Worm (Caenorhabditis elegans): ENCODE results near the gene hlh-15.

The hlh-15 gene

DNA sequence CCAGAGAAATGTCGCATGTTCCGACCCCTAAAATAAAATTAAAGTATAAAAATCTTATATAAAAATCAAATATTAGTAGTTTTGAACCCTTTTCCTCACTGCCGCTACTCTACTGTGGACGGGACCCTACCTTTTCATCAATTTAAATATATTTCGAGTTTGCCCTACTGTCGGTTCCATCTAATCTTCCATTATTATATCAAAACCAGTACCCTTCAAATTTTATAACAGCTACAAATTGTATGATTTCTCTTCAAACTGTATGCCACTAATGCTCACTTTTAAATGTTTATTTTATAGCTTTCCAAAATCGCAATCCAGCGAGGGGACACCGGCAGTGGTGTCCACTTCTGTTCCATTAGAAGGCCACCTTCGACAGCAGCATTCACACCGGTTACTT, 18.2 kb downstream of the hlh-15 start, which contains the start of gene C43H6.6:
Gene C43H6.6, plus strand, starts transcription at position 301 of the 400 bp plus-strand sequence.
- no peak for TF ChIP-seq peb-1 (tag; optimal IDR thresholded peaks at IDR 0.05)
- no peak for TF ChIP-seq alr-1 (tag; optimal IDR thresholded peaks at IDR 0.05)
- no peak for TF ChIP-seq F13H6.1 (tag; optimal IDR thresholded peaks at IDR 0.05)
- no peak for TF ChIP-seq elt-3 (tag; optimal IDR thresholded peaks at IDR 0.05)

DNA sequence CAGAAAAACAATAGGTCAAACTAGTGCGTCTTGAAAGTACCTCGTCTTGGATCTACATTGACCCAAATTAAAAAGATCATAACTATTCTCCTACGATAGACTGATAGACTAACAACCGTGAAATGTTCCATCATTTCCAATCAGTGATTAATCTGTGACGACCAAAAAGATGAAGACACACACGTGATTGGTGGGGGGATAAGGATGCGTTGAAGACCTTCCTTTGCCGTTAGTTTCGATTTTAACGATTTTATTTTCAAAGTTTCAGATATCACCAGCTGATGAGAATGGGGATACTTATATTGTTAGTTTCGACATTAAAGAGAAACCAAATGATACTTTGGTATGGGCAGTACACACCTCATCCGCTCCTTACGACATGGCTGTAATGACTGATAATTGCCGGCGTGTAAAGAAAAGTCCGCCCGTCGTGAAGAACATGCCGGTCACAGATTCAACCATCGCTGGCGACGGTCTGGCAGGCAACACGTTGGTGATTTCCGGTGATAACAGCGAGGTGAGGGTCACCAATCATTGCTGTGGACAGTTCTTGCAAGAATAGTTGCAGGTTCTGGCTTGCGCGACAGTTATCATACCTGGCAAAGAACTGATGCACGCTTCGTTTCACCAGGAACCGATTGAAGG, 26.1 kb downstream of the hlh-15 start:
- peak; percentile 51 for TF ChIP-seq sma-9 (GFP tag; optimal IDR thresholded peaks at IDR 0.05)
- TF ChIP-seq sma-9 (tag; optimal IDR thresholded peaks at IDR 0.05): no peak
- peak; percentile 8 for TF ChIP-seq sma-3 (GFP tag; optimal IDR thresholded peaks at IDR 0.05)
- TF ChIP-seq lsy-2 (tag; optimal IDR thresholded peaks at IDR 0.05): no peak

ce11 chrX:2385453-2385852, 27.7 kb downstream of the hlh-15 start, which contains the start of gene F47G3.1:
Gene F47G3.1 (plus strand): TSS chrX:2385753.
- TF ChIP-seq unc-39 (tag; optimal IDR thresholded peaks at IDR 0.05) (no peak), gmeb-1 (tag; optimal IDR thresholded peaks at IDR 0.05) (no peak), ceh-16 (tag; optimal IDR thresholded peaks at IDR 0.05) (no peak), ceh-82 (tag; optimal IDR thresholded peaks at IDR 0.05) (no peak), nhr-237 (tag; optimal IDR thresholded peaks at IDR 0.05) (no peak), aly-2 (tag; optimal IDR thresholded peaks at IDR 0.05) (no peak), peb-1 (tag; optimal IDR thresholded peaks at IDR 0.05) (no peak), nhr-11 (tag; optimal IDR thresholded peaks at IDR 0.05) (no peak), mbf-1 (tag; optimal IDR thresholded peaks at IDR 0.05) (no peak), sem-4 (tag; optimal IDR thresholded peaks at IDR 0.05) (no peak), ZK546.5 (tag; optimal IDR thresholded peaks at IDR 0.05) (no peak), elt-1 (tag; optimal IDR thresholded peaks at IDR 0.05) (no peak), nhr-21 (tag; optimal IDR thresholded peaks at IDR 0.05) (no peak), ztf-11 (tag; optimal IDR thresholded peaks at IDR 0.05) (no peak), fos-1 (tag; optimal IDR thresholded peaks at IDR 0.05) (no peak), nhr-12 (tag; optimal IDR thresholded peaks at IDR 0.05) (no peak)

ce11 chrX:2382227-2382626, 30.9 kb downstream of the hlh-15 start:
- TF ChIP-seq nhr-25 (tag; optimal IDR thresholded peaks at IDR 0.05) (peak; percentile 50), nhr-23 (tag; optimal IDR thresholded peaks at IDR 0.05) (no peak), dmd-4 (tag; optimal IDR thresholded peaks at IDR 0.05) (no peak), sem-4 (tag; optimal IDR thresholded peaks at IDR 0.05) (peak; percentile 35), ceh-16 (tag; optimal IDR thresholded peaks at IDR 0.05) (peak; percentile 29), lin-11 (tag; optimal IDR thresholded peaks at IDR 0.05) (peak; percentile 17), ztf-11 (tag; optimal IDR thresholded peaks at IDR 0.05) (no peak), gmeb-1 (tag; optimal IDR thresholded peaks at IDR 0.05) (peak; percentile 56), unc-55 (GFP tag; optimal IDR thresholded peaks at IDR 0.05) (peak; percentile 71), nhr-11 (tag; optimal IDR thresholded peaks at IDR 0.05) (no peak), C34F6.9 (tag; optimal IDR thresholded peaks at IDR 0.05) (peak; percentile 57), lin-39 (tag; optimal IDR thresholded peaks at IDR 0.05) (no peak), ztf-1 (GFP tag; conservative IDR thresholded peaks at IDR 0.05) (no peak), R02D3.7 (tag; optimal IDR thresholded peaks at IDR 0.05) (no peak), egl-27 (tag; optimal IDR thresholded peaks at IDR 0.05) (no peak), ceh-82 (tag; optimal IDR thresholded peaks at IDR 0.05) (no peak), ztf-4 (tag; optimal IDR thresholded peaks at IDR 0.05) (peak; percentile 6), nhr-6 (tag; optimal IDR thresholded peaks at IDR 0.05) (no peak), snpc-4 (tag; optimal IDR thresholded peaks at IDR 0.05) (no peak), elt-3 (tag; optimal IDR thresholded peaks at IDR 0.05) (no peak), nhr-77 (tag; optimal IDR thresholded peaks at IDR 0.05) (no peak), unc-39 (tag; optimal IDR thresholded peaks at IDR 0.05) (no peak), lin-13 (GFP tag; optimal IDR thresholded peaks at IDR 0.05) (peak; percentile 24), peb-1 (tag; optimal IDR thresholded peaks at IDR 0.05) (no peak), nhr-10 (tag; optimal IDR thresholded peaks at IDR 0.05) (no peak), Y55F3AM.14 (GFP tag; optimal IDR thresholded peaks at IDR 0.05) (no peak), sma-3 (GFP tag; optimal IDR thresholded peaks at IDR 0.05) (peak; percentile 75), F13H6.1 (tag; optimal IDR thresholded peaks at IDR 0.05) (peak; percentile 59), mbf-1 (tag; optimal IDR thresholded peaks at IDR 0.05) (no peak), ama-1 (optimal IDR thresholded peaks at IDR 0.05) (no peak), elt-1 (tag; optimal IDR thresholded peaks at IDR 0.05) (no peak), zag-1 (tag; optimal IDR thresholded peaks at IDR 0.05) (no peak), fos-1 (tag; optimal IDR thresholded peaks at IDR 0.05) (no peak), nhr-12 (tag; optimal IDR thresholded peaks at IDR 0.05) (no peak), ZK546.5 (tag; optimal IDR thresholded peaks at IDR 0.05) (no peak), crh-2 (tag; optimal IDR thresholded peaks at IDR 0.05) (peak; percentile 60), unc-62 (GFP tag; optimal IDR thresholded peaks at IDR 0.05) (no peak), aly-2 (tag; optimal IDR thresholded peaks at IDR 0.05) (no peak), nhr-21 (tag; optimal IDR thresholded peaks at IDR 0.05) (peak; percentile 50), mdl-1 (tag; optimal IDR thresholded peaks at IDR 0.05) (no peak), blmp-1 (tag; optimal IDR thresholded peaks at IDR 0.05; ENCODE audit: insufficient read depth) (no peak)

Data from whole organism, L2 larva.